Fruit fly (Drosophila melanogaster) whole organism, embryonic: ENCODE data around the gene prg.

Experiments
- Atf3 ChIP-seq: fragments of 200-800 bp; sonication (Bioruptor generic); optimal IDR thresholded peaks from 3 replicates; lab custom pipeline; 2016; ENCODE audit warnings: missing biosample characterization, missing genetic modification characterization
- CG1024 ChIP-seq: fragments of 200-800 bp; sonication (Bioruptor generic); IDR thresholded peaks from 2 replicates; pipeline ENCODE4 v1.3.6; 2022; ENCODE audit warnings: missing biosample characterization, missing genetic modification characterization
- CG10543 ChIP-seq: fragments of 200-800 bp; sonication (Bioruptor generic); optimal IDR thresholded peaks from 3 replicates; lab custom pipeline; 2017; ENCODE audit warnings: missing biosample characterization, mild to moderate bottlenecking, missing genetic modification characterization, moderate library complexity
- CG12942 ChIP-seq: fragments of 200-800 bp; sonication (Bioruptor generic); optimal IDR thresholded peaks from 3 replicates; lab custom pipeline; 2016; ENCODE audit warnings: missing biosample characterization, missing genetic modification characterization
- CG13775 ChIP-seq: fragments of 200-800 bp; sonication (Bioruptor generic); optimal IDR thresholded peaks from 3 replicates; lab custom pipeline; 2017; ENCODE audit warnings: missing biosample characterization, mild to moderate bottlenecking, missing genetic modification characterization
- CG15479 ChIP-seq: fragments of 200-800 bp; sonication (Bioruptor generic); optimal IDR thresholded peaks from 3 replicates; lab custom pipeline; 2019; ENCODE audit warnings: missing biosample characterization, mild to moderate bottlenecking, missing genetic modification characterization, moderate library complexity
- CG17385 ChIP-seq: fragments of 200-800 bp; sonication (Bioruptor generic); optimal IDR thresholded peaks from 3 replicates; lab custom pipeline; 2018; ENCODE audit warnings: missing biosample characterization, mild to moderate bottlenecking, missing genetic modification characterization
- CG1792 ChIP-seq: fragments of 200-800 bp; sonication (Bioruptor generic); optimal IDR thresholded peaks from 2 replicates; lab custom pipeline; 2016; ENCODE audit warnings: missing biosample characterization, missing genetic modification characterization
- CG18011 ChIP-seq: fragments of 200-800 bp; sonication (Bioruptor generic); optimal IDR thresholded peaks from 2 replicates; lab custom pipeline; 2017; ENCODE audit warnings: missing biosample characterization, missing genetic modification characterization, mild to moderate bottlenecking, moderate library complexity, missing genotype
- CG18262 ChIP-seq: fragments of 200-800 bp; optimal IDR thresholded peaks from 3 replicates; lab custom pipeline; 2019; ENCODE audit warnings: missing biosample characterization, mild to moderate bottlenecking, missing genetic modification characterization, moderate library complexity
- CG18619 ChIP-seq: fragments of 200-800 bp; sonication (Bioruptor generic); optimal IDR thresholded peaks from 3 replicates; lab custom pipeline; 2017; ENCODE audit warnings: missing biosample characterization, mild to moderate bottlenecking, missing genetic modification characterization
- CG2120 ChIP-seq: fragments of 200-800 bp; sonication (Bioruptor generic); optimal IDR thresholded peaks from 3 replicates; lab custom pipeline; 2016; ENCODE audit warnings: missing biosample characterization, missing genetic modification characterization
- CG2199 ChIP-seq: fragments of 200-800 bp; sonication (Bioruptor generic); IDR thresholded peaks from 3 replicates; pipeline ENCODE4 v1.3.6; 2022; ENCODE audit warnings: missing biosample characterization, missing genetic modification characterization
- CG2875 ChIP-seq: fragments of 200-800 bp; sonication (Bioruptor generic); optimal IDR thresholded peaks from 2 replicates; lab custom pipeline; 2017; ENCODE audit warnings: missing biosample characterization, mild to moderate bottlenecking, missing genetic modification characterization, missing genetic modification reagents
- CG6654 ChIP-seq: fragments of 200-800 bp; sonication (Bioruptor generic); optimal IDR thresholded peaks from 2 replicates; lab custom pipeline; 2017; ENCODE audit warnings: missing biosample characterization, mild to moderate bottlenecking, missing genetic modification characterization
- CG7372 ChIP-seq: fragments of 200-800 bp; sonication (Bioruptor generic); IDR thresholded peaks from 2 replicates; pipeline ENCODE4 v1.3.6; 2022; ENCODE audit warnings: missing biosample characterization, missing genetic modification characterization
- CG7745 ChIP-seq: fragments of 200-800 bp; sonication (Bioruptor generic); optimal IDR thresholded peaks from 2 replicates; lab custom pipeline; 2018; ENCODE audit warnings: missing biosample characterization, mild to moderate bottlenecking, missing genetic modification characterization, moderate library complexity
- CG7928 ChIP-seq: fragments of 200-800 bp; sonication (Bioruptor generic); optimal IDR thresholded peaks from 2 replicates; lab custom pipeline; 2017; ENCODE audit warnings: missing biosample characterization, mild to moderate bottlenecking, missing genetic modification characterization
- CG7963 ChIP-seq: fragments of 200-800 bp; sonication (Bioruptor generic); IDR thresholded peaks from 3 replicates; pipeline ENCODE4 v1.3.6; 2022; ENCODE audit warnings: missing biosample characterization, missing genetic modification characterization; ENCODE audit not compliant: partially characterized antibody
- CG8359 ChIP-seq: fragments of 200-800 bp; sonication (Bioruptor generic); optimal IDR thresholded peaks from 2 replicates; lab custom pipeline; 2017; ENCODE audit warnings: missing biosample characterization, mild to moderate bottlenecking, missing genetic modification characterization, borderline replicate concordance
- CG8765 ChIP-seq: fragments of 200-800 bp; sonication (Bioruptor generic); IDR thresholded peaks from 2 replicates; pipeline ENCODE4 v1.3.6; 2022; ENCODE audit warnings: missing biosample characterization, missing genetic modification characterization
- CHES-1-like ChIP-seq: fragments of 200-800 bp; sonication (Bioruptor generic); optimal IDR thresholded peaks from 2 replicates; lab custom pipeline; 2016; ENCODE audit warnings: missing biosample characterization, missing genetic modification characterization
- Dad ChIP-seq: fragments of 200-800 bp; sonication (Bioruptor generic); optimal IDR thresholded peaks from 3 replicates; lab custom pipeline; 2016; ENCODE audit warnings: missing biosample characterization, missing genetic modification characterization
- Drgx ChIP-seq: fragments of 200-800 bp; sonication (Bioruptor generic); IDR thresholded peaks from 2 replicates; pipeline ENCODE4 v1.3.6; 2022; ENCODE audit warnings: missing biosample characterization, missing genetic modification characterization
- Hsf ChIP-seq: fragments of 200-800 bp; sonication (Bioruptor generic); optimal IDR thresholded peaks from 3 replicates; lab custom pipeline; 2016; ENCODE audit warnings: missing biosample characterization, missing genetic modification characterization
- Med ChIP-seq: fragments of 200-800 bp; sonication (Bioruptor generic); peaks from one replicate; lab custom pipeline; 2016; ENCODE audit warnings: missing biosample characterization, missing genetic modification characterization, mild to moderate bottlenecking, inconsistent platforms, moderate library complexity
- Rx ChIP-seq: fragments of 200-800 bp; sonication (Bioruptor generic); IDR thresholded peaks from 2 replicates; pipeline ENCODE4 v1.3.6; 2022; ENCODE audit warnings: missing biosample characterization, missing genetic modification characterization
- Spps ChIP-seq: fragments of 200-800 bp; sonication (Bioruptor generic); optimal IDR thresholded peaks from 2 replicates; lab custom pipeline; 2018; ENCODE audit warnings: missing biosample characterization, mild to moderate bottlenecking, missing genetic modification characterization
- abd-A ChIP-seq: fragments of 200-800 bp; sonication (Bioruptor generic); optimal IDR thresholded peaks from 3 replicates; lab custom pipeline; 2019; ENCODE audit warnings: missing biosample characterization, mild to moderate bottlenecking, missing genetic modification characterization, moderate library complexity
- ac ChIP-seq: fragments of 200-800 bp; sonication (Bioruptor generic); optimal IDR thresholded peaks from 3 replicates; lab custom pipeline; 2017; ENCODE audit warnings: missing biosample characterization, mild to moderate bottlenecking, missing genetic modification characterization
- dmrt11E ChIP-seq: fragments of 200-800 bp; sonication (Bioruptor generic); optimal IDR thresholded peaks from 3 replicates; lab custom pipeline; 2018; ENCODE audit warnings: missing biosample characterization, mild to moderate bottlenecking, missing genetic modification characterization, moderate library complexity
- gcm ChIP-seq: fragments of 200-800 bp; sonication (Bioruptor generic); optimal IDR thresholded peaks from 2 replicates; lab custom pipeline; 2019; ENCODE audit warnings: missing biosample characterization, mild to moderate bottlenecking, missing genetic modification characterization, moderate library complexity
- kah ChIP-seq: fragments of 200-800 bp; sonication (Bioruptor generic); optimal IDR thresholded peaks from 2 replicates; lab custom pipeline; 2018; ENCODE audit warnings: missing biosample characterization, mild to moderate bottlenecking, missing genetic modification characterization
- ken ChIP-seq: fragments of 200-800 bp; sonication (Bioruptor generic); IDR thresholded peaks from 3 replicates; pipeline ENCODE4 v1.3.6; 2022; ENCODE audit warnings: missing biosample characterization, missing genetic modification characterization
- lola ChIP-seq, 3 experiments: fragments of >200 bp in 2 of 3; fragments of 200-800 bp in 1 of 3; sonication (Bioruptor generic) in 1 of 3; optimal IDR thresholded peaks; 2 replicates each; lab custom pipeline; 2017 to 2019; ENCODE audit warnings: missing biosample characterization in 3 of 3, missing genetic modification characterization in 3 of 3, mild to moderate bottlenecking in 1 of 3, moderate library complexity in 1 of 3
- nerfin-2 ChIP-seq: fragments of 200-800 bp; sonication (Bioruptor generic); IDR thresholded peaks from 2 replicates; pipeline ENCODE4 v1.3.6; 2022; ENCODE audit warnings: missing biosample characterization, missing genetic modification characterization; ENCODE audit not compliant: partially characterized antibody
- nom ChIP-seq: fragments of 200-800 bp; sonication (Bioruptor generic); optimal IDR thresholded peaks from 2 replicates; lab custom pipeline; 2017; ENCODE audit warnings: missing biosample characterization, missing genetic modification characterization, mild to moderate bottlenecking, moderate library complexity, missing genetic modification reagents
- odd ChIP-seq: fragments of 200-800 bp; sonication (Bioruptor generic); optimal IDR thresholded peaks from 2 replicates; lab custom pipeline; 2017; ENCODE audit warnings: missing biosample characterization, mild to moderate bottlenecking, missing genetic modification characterization
- pb ChIP-seq: fragments of 200-800 bp; sonication (Bioruptor generic); optimal IDR thresholded peaks from 3 replicates; lab custom pipeline; 2016; ENCODE audit warnings: missing biosample characterization, missing genetic modification characterization
- pzg ChIP-seq: fragments of 200-800 bp; sonication (Bioruptor generic); optimal IDR thresholded peaks from 3 replicates; lab custom pipeline; 2018; ENCODE audit warnings: missing biosample characterization, mild to moderate bottlenecking, missing genetic modification characterization, moderate library complexity
- rib ChIP-seq: fragments of 200-800 bp; sonication (Bioruptor generic); IDR thresholded peaks from 2 replicates; pipeline ENCODE4 v1.3.6; 2022; ENCODE audit warnings: missing biosample characterization, missing genetic modification characterization
- sc ChIP-seq, 3 experiments: fragments of >200 bp in 2 of 3; fragments of 200-800 bp in 1 of 3; sonication (Bioruptor generic) in 1 of 3; optimal IDR thresholded peaks; 2 replicates in 2 of 3; 3 replicates in 1 of 3; lab custom pipeline; 2017; ENCODE audit warnings: mild to moderate bottlenecking in 1 of 3, missing biosample characterization in 1 of 3, missing genetic modification characterization in 1 of 3, missing genetic modification reagents in 1 of 3
- sd ChIP-seq: fragments of 200-800 bp; sonication (Bioruptor generic); optimal IDR thresholded peaks from 3 replicates; lab custom pipeline; 2018; ENCODE audit warnings: missing biosample characterization, mild to moderate bottlenecking, missing genetic modification characterization, moderate library complexity
- trem ChIP-seq: fragments of 200-800 bp; optimal IDR thresholded peaks from 3 replicates; lab custom pipeline; 2019; ENCODE audit warnings: missing biosample characterization, mild to moderate bottlenecking, missing genetic modification characterization, moderate library complexity
- twi ChIP-seq: fragments of 200-800 bp; optimal IDR thresholded peaks from 2 replicates; lab custom pipeline; 2019; ENCODE audit warnings: missing biosample characterization, mild to moderate bottlenecking, missing genetic modification characterization, moderate library complexity
- vnd ChIP-seq: fragments of 200-800 bp; sonication (Bioruptor generic); IDR thresholded peaks from 3 replicates; pipeline ENCODE4 v1.3.6; 2022; ENCODE audit warnings: missing biosample characterization, missing genetic modification characterization; ENCODE audit not compliant: partially characterized antibody
- z ChIP-seq: fragments of 200-800 bp; sonication (Bioruptor generic); IDR thresholded peaks from 3 replicates; pipeline ENCODE4 v1.3.6; 2022; ENCODE audit warnings: missing biosample characterization, missing genetic modification characterization

The prg gene

dm6 chr2L:8417562-8417961 is 46.7 kb upstream of the prg start:
- TF ChIP-seq nerfin-2 (GFP tag; lab: Robert Waterston, UW) (no peak), ken (GFP tag; lab: Robert Waterston, UW) (no peak), CG18262 (tag; lab: Kevin White, UChicago) (no peak), CG17385 (GFP tag; lab: Kevin White, UChicago) (no peak), CG2199 (GFP tag; lab: Robert Waterston, UW) (0 out of 3 replicates have a peak, but pooled peaks have one; percentile 8), Rx (GFP tag; lab: Robert Waterston, UW) (no peak), CHES-1-like (GFP tag; lab: Kevin White, UChicago) (no peak)

- TF ChIP-seq Atf3 (GFP tag; lab: Kevin White, UChicago) (no peak), twi (tag; lab: Kevin White, UChicago) (peak; percentile 88), Hsf (GFP tag; lab: Kevin White, UChicago) (no peak), Dad (GFP tag; lab: Kevin White, UChicago) (no peak), CG18619 (GFP tag; lab: Kevin White, UChicago) (no peak), ac (no peak), pb (no peak), CG7745 (no peak), CG10543 (no peak), CG18011 (GFP tag; lab: Kevin White, UChicago) (no peak), rib (GFP tag; lab: Robert Waterston, UW) (no peak), dmrt11E (no peak), CG13775 (GFP tag; lab: Kevin White, UChicago) (no peak), lola (GFP tag; optimal IDR thresholded peaks at IDR 0.05; lab: Kevin White, UChicago) (no peak), sc (optimal IDR thresholded peaks at IDR 0.05; lab: Kevin White, UChicago) (no peak), sc (GFP tag; optimal IDR thresholded peaks at IDR 0.05; lab: Kevin White, UChicago) (no peak), CG15479 (GFP tag; lab: Kevin White, UChicago) (no peak), odd (no peak), z (GFP tag; lab: Robert Waterston, UW) (peak; percentile 82), CG1792 (GFP tag; lab: Kevin White, UChicago) (no peak), gcm (GFP tag; lab: Kevin White, UChicago) (no peak), sd (tag; lab: Kevin White, UChicago) (peak; percentile 85), CG1024 (GFP tag; lab: Robert Waterston, UW) (no peak), CG7928 (no peak), CG6654 (GFP tag; lab: Kevin White, UChicago) (no peak), CG8359 (no peak), abd-A (tag; lab: Kevin White, UChicago) (peak; percentile 33), CG2875 (GFP tag; lab: Kevin White, UChicago) (no peak), Spps (tag; lab: Kevin White, UChicago) (no peak), CG7963 (GFP tag; lab: Robert Waterston, UW) (no peak), Drgx (GFP tag; lab: Robert Waterston, UW) (0 out of 2 replicates have a peak, but pooled peaks have one; percentile 24), kah (no peak), CG8765 (GFP tag; lab: Robert Waterston, UW) (no peak), nom (peak; percentile 83), trem (tag; lab: Kevin White, UChicago) (no peak), Med (GFP tag; lab: Kevin White, UChicago) (peak; percentile 65), CG7372 (GFP tag; lab: Robert Waterston, UW) (no peak), pzg (GFP tag; lab: Kevin White, UChicago) (no peak), CG12942 (GFP tag; lab: Kevin White, UChicago) (no peak), vnd (no peak), CG2120 (GFP tag; lab: Kevin White, UChicago) (no peak)
Observed at dm6 chr2L:8418113-8418885, 46.0 kb upstream of the prg start.
